Fruit fly (Drosophila melanogaster) ovary, adult (tissue): ENCODE data around the gene Ilp5.

Experiments
- CG17801 ChIP-seq: fragments of 200-800 bp; optimal IDR thresholded peaks from 2 replicates; lab custom pipeline; 2019; ENCODE audit warnings: missing biosample characterization, mild to moderate bottlenecking, missing genetic modification characterization, moderate library complexity; ENCODE audit not compliant: partially characterized antibody

The Ilp5 gene

DNA sequence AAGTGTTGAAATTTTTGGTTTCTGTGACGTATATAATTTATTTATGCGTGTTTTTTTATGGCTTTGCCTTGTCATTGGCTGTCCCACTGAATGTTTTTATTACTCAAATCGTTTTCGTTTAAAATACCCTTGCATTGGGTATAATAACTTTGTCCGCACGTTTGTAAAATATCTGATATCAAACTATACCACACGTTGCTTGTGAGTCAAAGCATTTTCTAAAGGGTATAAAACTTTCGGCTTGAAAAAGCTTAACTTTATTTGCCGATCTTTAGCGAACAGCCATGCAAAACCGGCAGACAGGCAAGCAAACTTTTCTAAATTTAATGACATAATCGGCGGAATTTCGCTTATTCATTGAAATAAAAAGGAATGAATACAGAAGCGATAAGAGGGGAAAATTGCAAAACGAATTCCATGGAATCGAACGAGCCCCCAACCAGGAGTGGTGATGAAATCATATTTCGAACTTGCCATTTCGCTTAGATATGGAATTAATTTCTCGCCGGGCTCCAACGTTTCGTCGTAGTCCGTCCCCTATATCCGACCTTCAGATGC, 23.8 kb upstream of the Ilp5 start:
- TF ChIP-seq CG17801 (GFP tag; lab: Kevin White, UChicago): no peak

DNA sequence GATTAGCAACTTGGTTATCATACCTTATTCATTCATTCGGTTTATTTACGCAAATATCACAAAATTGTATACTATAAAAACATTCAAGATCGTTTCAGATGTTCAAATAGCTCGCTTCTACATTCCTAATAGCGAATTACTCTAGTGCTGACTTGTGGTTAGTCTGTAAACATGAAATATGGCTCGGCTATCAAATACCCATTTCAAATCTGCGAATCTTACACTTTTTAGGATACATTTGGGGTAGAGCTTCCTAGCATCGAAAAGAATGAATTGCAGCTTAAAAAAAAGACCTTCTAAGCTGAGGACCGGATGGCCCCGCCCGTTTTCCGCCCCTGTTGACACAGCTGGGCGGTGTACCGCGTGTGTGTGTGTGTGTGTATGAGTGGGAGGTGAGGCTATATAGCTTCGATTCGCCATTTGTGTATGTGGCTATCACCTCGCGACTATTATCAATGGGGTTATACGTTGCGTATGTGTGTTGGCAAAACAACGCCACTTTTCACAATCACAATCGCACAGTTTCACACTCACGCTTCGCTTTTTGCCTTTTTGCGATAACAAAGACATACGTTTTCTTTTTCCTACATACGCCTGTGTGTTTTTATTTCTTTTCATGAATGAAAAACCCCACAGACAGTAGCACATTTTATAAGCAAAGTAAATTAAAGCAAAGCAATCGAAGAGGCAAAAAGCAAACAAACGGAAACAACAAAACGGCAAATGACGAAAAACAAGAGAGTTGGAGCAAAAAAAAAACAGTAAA, 23.1 kb upstream of the Ilp5 start:
- no peak for TF ChIP-seq CG17801 (GFP tag; lab: Kevin White, UChicago)

DNA sequence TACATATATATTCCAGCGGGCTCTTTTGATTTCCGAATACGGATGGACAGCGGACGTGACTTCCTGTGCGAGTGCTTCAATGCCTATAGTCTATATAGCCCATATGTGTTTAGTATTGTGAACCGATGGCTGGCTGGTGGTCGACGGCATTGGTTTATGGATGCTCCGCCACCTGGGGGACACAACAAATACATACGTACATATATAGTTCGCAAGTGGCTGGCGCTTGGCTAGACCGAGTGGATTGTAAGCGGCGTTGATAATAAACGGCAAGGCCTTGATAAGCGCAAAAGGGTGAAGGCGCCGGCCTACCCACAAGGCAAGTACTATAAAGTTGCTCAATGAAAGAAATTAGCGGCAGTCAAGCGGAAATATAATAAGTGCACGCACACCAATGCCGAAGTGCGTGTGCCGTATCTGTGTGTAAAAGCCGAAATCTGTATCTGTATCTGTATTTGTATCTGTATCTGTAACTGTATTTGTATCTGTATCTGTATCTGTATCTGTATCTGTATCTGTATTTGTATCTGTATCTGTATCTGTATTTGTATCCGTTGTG, 22.4 kb upstream of the Ilp5 start:
- TF ChIP-seq CG17801 (GFP tag; lab: Kevin White, UChicago): no peak

DNA sequence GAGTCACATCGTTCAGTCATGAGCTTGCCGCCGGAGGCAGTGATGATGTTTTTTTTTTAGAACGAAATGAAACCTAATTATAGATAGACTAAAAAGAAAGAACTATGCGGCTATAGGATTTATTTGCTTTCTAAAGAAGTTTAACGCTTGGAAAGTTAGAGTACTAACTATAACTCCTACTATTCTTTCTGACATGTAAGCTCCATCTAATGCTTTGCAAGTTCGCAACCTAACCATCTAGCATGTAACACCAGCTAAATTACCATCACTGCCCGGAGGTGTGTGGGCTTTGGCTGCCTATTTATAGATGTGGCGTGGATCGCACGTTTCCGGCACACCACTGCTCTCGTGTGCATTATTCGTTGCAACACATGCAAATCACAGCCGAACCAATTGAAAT, 18.3 kb upstream of the Ilp5 start:
- TF ChIP-seq CG17801 (GFP tag; lab: Kevin White, UChicago): no peak

DNA sequence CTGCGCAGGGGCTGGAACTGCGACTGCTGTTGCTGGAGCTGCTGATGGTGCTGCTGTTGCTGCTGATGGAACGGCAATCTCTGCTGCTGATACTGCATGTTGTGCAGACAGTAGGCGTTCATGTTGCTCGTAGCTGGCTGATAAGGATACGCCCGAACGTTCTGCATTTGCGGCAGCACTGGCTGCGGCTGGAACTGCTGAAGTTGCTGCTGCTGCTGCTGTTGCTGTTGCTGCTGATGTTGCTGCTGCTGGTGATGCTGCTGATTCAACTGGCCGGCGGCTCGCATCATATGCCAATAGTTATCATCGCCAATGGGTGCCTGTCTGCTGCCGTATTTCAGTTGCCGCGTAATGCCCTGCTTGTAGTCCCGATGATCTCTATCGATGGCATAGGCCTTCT, 17.0 kb upstream of the Ilp5 start:
- TF ChIP-seq CG17801 (GFP tag; lab: Kevin White, UChicago): no peak

DNA sequence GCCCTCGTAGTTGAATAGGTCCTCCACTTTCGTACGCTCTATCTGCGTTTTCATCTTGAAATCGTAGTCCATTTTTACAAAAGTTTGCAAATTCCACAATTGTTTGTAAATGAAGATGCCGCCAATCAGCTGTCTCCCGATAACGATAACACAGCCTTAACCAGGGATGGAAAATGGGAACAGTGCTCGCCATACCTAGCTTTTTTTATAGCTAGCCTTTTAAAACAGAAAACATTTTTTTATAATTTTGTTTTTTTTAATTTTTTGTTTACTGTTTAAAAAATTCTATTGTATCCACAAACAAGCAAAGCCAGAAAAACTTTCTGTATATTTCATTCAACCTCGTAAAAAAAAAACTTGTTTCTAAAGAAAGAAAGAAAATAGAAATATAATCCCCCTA, 14.8 kb upstream of the Ilp5 start, which contains the start of gene Cdk8:
TSS of gene Cdk8 (minus strand) at position 137 of the 400 bp plus-strand sequence.
- peak; percentile 5 for TF ChIP-seq CG17801 (GFP tag; lab: Kevin White, UChicago)

DNA sequence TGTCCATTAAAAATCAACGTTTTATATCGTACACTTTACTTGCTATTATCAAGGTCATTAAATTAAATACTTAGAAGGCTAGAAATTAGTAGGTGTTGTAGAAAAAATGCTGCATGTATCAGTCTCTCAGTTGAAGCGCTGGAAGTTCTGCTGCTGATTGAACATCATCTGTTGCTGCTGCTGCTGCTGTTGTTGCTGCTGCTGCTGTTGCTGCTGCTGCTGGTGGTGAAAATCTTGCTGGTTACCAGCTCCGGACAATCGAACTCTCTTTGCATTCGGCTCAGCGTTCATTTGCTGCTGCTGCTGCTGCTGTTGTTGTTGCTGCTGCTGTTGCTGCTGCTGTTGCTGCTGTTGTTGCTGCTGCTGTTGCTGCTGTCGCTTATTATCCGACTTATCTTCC, 13.4 kb upstream of the Ilp5 start:
- TF ChIP-seq CG17801 (GFP tag; lab: Kevin White, UChicago): no peak

DNA sequence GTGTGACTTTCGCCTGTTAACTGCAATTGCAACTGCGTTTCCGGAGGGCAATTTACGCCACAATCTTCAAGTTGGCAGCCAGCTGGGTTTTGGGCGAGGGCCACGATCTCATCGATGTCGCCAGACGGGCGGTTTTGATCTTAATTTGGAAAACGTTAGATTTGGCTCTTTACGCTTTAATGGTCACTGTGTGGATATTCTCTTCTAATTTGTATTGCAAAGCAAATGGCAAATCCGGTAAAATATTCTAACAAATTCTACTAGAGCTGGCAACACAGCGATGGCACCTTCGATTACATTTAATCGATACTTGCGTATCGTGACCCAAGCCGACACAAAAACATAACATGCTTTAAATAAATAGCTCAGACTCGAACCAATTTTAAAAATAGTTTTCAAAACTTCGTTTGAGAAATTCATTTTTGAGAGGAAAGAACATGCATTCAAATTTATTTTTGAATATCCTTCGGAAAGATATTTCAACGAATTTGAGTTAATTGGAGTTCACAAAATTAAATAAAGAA, 12.9 kb upstream of the Ilp5 start, which contains the start of gene I-2:
TSS of gene I-2 (minus strand) at position 282 of the 524 bp plus-strand sequence.
- TF ChIP-seq CG17801 (GFP tag; lab: Kevin White, UChicago): no peak

DNA sequence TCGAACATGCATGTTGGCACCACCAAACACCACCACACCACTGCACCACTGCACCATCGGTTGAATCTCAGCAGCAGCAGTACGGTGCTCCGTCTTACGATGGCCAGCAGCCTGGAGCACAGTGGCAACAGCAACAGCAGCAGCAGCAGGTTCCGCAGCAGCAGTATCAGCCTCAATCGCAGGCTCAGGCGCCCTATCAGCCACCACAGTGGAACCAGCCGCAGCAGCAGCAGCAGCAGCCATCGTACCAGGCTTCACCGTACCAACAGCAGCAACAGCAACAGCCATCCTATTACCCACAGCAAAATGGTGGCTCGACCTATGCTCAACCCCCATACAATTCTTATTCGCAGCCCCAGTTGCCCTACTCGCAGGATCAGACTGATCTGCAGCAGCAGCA, 8.4 kb upstream of the Ilp5 start:
- no peak for TF ChIP-seq CG17801 (GFP tag; lab: Kevin White, UChicago)

DNA sequence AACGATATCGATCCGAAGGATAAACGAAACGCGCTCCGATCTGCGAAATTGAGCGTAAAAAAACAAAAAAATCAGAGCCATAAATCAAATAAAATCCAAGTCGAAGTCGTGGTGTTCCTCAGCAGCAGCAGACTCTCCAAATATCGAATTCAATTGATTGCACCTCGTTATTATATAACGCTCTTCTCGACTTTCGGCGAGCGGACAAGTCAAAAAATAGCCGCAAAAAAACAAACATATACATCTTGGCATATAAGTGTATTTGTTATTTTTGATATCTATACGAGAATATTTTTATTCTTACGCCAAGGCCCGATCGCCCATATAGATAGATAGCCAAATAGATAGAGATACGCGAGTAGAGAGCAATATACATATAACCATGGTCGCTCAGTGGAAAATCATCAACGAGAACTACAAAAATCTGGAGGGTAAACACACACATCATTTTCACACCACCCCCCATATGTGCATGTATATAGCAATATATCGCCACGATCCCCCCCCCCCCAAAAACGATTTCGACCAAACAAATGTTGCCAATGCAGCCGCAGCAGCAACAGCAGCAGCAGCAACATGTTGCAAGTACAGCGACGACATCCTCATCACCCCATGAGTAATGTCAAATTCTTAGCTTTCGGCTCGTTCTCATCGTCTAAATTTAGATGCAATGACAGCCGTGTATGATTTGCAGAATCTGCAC, 6.1 kb upstream of the Ilp5 start:
- TF ChIP-seq CG17801 (GFP tag; lab: Kevin White, UChicago): no peak

DNA sequence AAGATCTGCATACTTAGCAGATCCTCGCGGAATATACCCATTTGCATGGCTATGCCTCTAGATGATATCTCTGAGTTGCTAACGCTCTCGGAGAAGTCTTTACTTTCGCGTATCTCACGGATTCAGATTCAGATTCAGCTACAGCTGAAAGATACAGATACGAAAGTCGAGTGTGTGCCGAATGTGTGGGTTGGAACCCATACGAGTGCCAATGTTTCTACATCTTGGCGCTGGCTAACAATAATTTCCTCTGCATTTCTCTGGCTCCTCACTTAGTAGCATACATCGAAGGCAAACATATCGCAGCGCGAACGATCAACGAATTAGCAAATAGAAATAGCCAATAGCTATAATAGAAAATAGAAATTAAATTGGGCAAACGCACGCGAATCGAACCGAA, 5.5 kb upstream of the Ilp5 start:
- no peak for TF ChIP-seq CG17801 (GFP tag; lab: Kevin White, UChicago)

DNA sequence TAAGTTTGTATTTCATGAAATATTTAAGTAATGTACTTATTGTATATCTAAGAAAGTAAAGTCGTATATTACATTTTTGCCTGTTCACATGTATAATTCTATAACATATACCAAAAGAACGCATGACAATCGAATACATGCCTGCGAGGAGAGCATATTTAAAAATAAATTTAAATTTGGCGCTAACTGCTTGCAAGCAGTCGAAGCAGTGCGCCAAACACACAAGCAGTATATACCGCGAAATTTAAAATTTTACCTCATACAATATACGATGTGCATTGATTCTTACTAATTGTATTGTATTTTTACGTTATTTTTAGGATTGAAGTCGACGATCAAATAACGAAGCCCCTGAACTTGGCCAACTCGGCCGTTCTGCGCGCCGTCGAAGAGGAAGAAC, 529 bp upstream of the Ilp5 start:
- no peak for TF ChIP-seq CG17801 (GFP tag; lab: Kevin White, UChicago)

DNA sequence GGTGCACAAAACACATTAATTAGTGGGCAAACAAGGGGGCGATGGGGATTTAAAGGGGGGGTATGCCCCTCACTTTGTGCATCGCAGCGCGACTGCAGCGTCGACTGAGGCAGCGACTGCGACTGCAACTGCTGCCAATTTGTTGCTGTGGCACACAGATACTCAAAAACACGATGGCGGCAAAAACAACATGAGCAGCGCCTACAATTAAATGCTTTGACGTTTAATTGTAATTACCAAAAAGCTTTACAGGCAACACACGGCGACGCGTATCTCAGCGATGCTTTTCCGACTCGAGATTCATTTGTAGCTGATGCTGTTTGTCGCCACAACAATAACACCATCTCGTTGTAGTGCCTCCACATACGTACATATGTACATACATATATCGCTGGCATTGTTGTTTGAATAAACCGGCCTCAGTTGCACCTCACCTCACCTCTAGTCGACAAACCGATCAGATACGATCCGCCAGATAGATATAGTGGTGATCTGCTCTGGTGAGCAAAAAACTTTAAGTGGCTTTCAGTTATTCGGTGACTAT, 2.5 kb downstream of the Ilp5 start:
- TF ChIP-seq CG17801 (GFP tag; lab: Kevin White, UChicago): no peak

DNA sequence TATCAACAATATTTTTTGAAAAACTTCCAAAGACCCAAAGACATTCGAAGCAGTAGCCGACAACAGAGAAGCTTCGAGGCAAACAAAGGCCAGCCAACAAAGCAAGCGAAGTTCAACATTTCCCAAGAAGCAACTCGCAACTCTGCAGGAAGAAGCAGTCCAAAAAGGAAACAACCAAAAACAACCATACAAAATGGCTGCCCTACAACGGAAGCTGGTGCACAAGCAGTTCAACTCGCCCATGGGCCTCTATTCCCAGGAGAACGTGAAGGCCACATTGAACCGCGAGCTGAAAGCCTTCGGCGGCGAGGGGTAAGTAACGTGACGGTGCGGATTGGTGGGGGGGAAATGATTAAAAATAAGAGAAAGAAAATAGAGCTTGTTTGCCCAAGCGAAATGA, 3.4 kb downstream of the Ilp5 start:
- no peak for TF ChIP-seq CG17801 (GFP tag; lab: Kevin White, UChicago)

DNA sequence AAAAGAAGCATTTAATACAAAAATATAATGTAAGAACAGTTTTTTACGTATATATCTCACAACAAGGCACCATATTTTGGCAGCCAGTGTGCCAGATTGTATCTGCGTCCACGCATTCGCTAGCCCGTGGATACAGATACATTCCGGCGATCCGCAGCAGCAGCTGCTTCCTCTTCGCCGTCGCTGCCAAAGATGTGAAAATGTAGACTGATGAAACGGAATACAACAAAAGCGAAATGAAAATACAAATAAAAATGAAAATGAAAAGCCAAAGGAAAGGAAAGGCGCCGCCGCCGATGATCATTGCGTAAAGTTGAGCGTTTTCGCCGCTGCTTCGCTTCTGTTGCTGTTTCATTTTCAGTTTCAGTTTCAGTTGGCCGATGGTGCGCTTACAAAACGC, 8.0 kb downstream of the Ilp5 start:
- no peak for TF ChIP-seq CG17801 (GFP tag; lab: Kevin White, UChicago)
